Worm (Caenorhabditis elegans): ENCODE results near the gene dcap-1.

- TF ChIP-seq fkh-10 (GFP tag; optimal IDR thresholded peaks at IDR 0.05), result no peak
- no peak for TF ChIP-seq nhr-76 (tag; optimal IDR thresholded peaks at IDR 0.05)
- no peak for TF ChIP-seq ama-1 (optimal IDR thresholded peaks at IDR 0.05)
- TF ChIP-seq fkh-8 (tag; optimal IDR thresholded peaks at IDR 0.05), result no peak
- no peak for TF ChIP-seq ztf-11 (tag; optimal IDR thresholded peaks at IDR 0.05)
- no peak for TF ChIP-seq zag-1 (tag; optimal IDR thresholded peaks at IDR 0.05)
- no peak for TF ChIP-seq snpc-4 (tag; optimal IDR thresholded peaks at IDR 0.05)
- TF ChIP-seq nhr-77 (tag; optimal IDR thresholded peaks at IDR 0.05), result no peak
- no peak for TF ChIP-seq dsc-1 (tag; optimal IDR thresholded peaks at IDR 0.05)
- TF ChIP-seq ztf-4 (tag; optimal IDR thresholded peaks at IDR 0.05), result no peak
- no peak for TF ChIP-seq unc-98 (GFP tag; IDR thresholded peaks at IDR 0.05)
- no peak for TF ChIP-seq lin-39 (tag; optimal IDR thresholded peaks at IDR 0.05)
- no peak for TF ChIP-seq C16A3.4 (tag; optimal IDR thresholded peaks at IDR 0.05)
- no peak for TF ChIP-seq unc-62 (GFP tag; optimal IDR thresholded peaks at IDR 0.05)
Observed at ce11 chrIV:1064289-1064848, 9.8 kb upstream of the dcap-1 start.

Measured in whole organism, L1 larva.